Fruit fly (Drosophila melanogaster) whole organism, embryonic: Measurements from ENCODE around the gene CG8560.

Experiments used
- Adf1 ChIP-seq: fragments of 200-800 bp; sonication (Bioruptor generic); IDR thresholded peaks from 2 replicates; pipeline ENCODE4 v1.3.6; 2022; ENCODE audit warnings: missing biosample characterization, missing genetic modification characterization
- Atf-2 ChIP-seq: fragments of 200-800 bp; sonication (Bioruptor generic); optimal IDR thresholded peaks from 2 replicates; lab custom pipeline; 2016; ENCODE audit warnings: missing biosample characterization, missing genetic modification characterization
- Bgb ChIP-seq: fragments of 200-800 bp; sonication (Bioruptor generic); IDR thresholded peaks from 2 replicates; pipeline ENCODE4 v1.3.6; 2022; ENCODE audit warnings: missing biosample characterization, missing genetic modification characterization; ENCODE audit not compliant: partially characterized antibody
- CG10366 ChIP-seq: fragments of 200-800 bp; sonication (Bioruptor generic); IDR thresholded peaks from 2 replicates; pipeline ENCODE4 v1.3.6; 2022; ENCODE audit warnings: missing biosample characterization, missing genetic modification characterization
- CG10431 ChIP-seq: fragments of 200-800 bp; sonication (Bioruptor generic); optimal IDR thresholded peaks from 3 replicates; lab custom pipeline; 2018; ENCODE audit warnings: missing biosample characterization, mild to moderate bottlenecking, missing genetic modification characterization
- CG11093 ChIP-seq: fragments of 200-800 bp; sonication (Bioruptor generic); IDR thresholded peaks from 3 replicates; pipeline ENCODE4 v1.3.6; 2022; ENCODE audit warnings: missing biosample characterization, missing genetic modification characterization
- CG13287 ChIP-seq: fragments of 200-800 bp; sonication (Bioruptor generic); IDR thresholded peaks from 2 replicates; pipeline ENCODE4 v1.3.6; 2022; ENCODE audit warnings: missing biosample characterization, missing genetic modification characterization; ENCODE audit not compliant: partially characterized antibody
- CG13624 ChIP-seq: fragments of 200-800 bp; sonication (Bioruptor generic); optimal IDR thresholded peaks from 2 replicates; lab custom pipeline; 2016; ENCODE audit warnings: missing biosample characterization, missing genetic modification characterization
- CG1603 ChIP-seq: fragments of 200-800 bp; sonication (Bioruptor generic); optimal IDR thresholded peaks from 2 replicates; lab custom pipeline; 2019; ENCODE audit warnings: missing biosample characterization, mild to moderate bottlenecking, missing genetic modification characterization, moderate library complexity
- CG17361 ChIP-seq: fragments of 200-800 bp; sonication (Bioruptor generic); IDR thresholded peaks from 3 replicates; pipeline ENCODE4 v1.3.6; 2022; ENCODE audit warnings: missing biosample characterization, missing genetic modification characterization
- CG18011 ChIP-seq: fragments of 200-800 bp; sonication (Bioruptor generic); optimal IDR thresholded peaks from 2 replicates; lab custom pipeline; 2017; ENCODE audit warnings: missing biosample characterization, missing genetic modification characterization, mild to moderate bottlenecking, moderate library complexity, missing genotype
- CG2889 ChIP-seq: fragments of 200-800 bp; sonication (Bioruptor generic); IDR thresholded peaks from 3 replicates; pipeline ENCODE4 v1.3.6; 2022; ENCODE audit warnings: missing biosample characterization, missing genetic modification characterization
- CG32772 ChIP-seq: fragments of 200-800 bp; sonication (Bioruptor generic); IDR thresholded peaks from 2 replicates; pipeline ENCODE4 v1.3.6; 2022; ENCODE audit warnings: missing biosample characterization, missing genetic modification characterization
- CG4282 ChIP-seq: fragments of 200-800 bp; sonication (Bioruptor generic); optimal IDR thresholded peaks from 2 replicates; lab custom pipeline; 2016; ENCODE audit warnings: missing biosample characterization, missing genetic modification characterization
- CG4854 ChIP-seq: fragments of 200-800 bp; sonication (Bioruptor generic); optimal IDR thresholded peaks from 2 replicates; lab custom pipeline; 2016; ENCODE audit warnings: missing biosample characterization, missing genetic modification characterization, inconsistent platforms
- CG5180 ChIP-seq: fragments of 200-800 bp; sonication (Bioruptor generic); optimal IDR thresholded peaks from 3 replicates; lab custom pipeline; 2017; ENCODE audit warnings: missing biosample characterization, missing genetic modification characterization, mild to moderate bottlenecking, moderate library complexity, missing genetic modification reagents
- CG6254 ChIP-seq: fragments of 200-800 bp; sonication (Bioruptor generic); optimal IDR thresholded peaks from 3 replicates; lab custom pipeline; 2017; ENCODE audit warnings: mild to moderate bottlenecking, missing biosample characterization, missing genetic modification reagents, missing genetic modification characterization
- CG7372 ChIP-seq: fragments of 200-800 bp; sonication (Bioruptor generic); IDR thresholded peaks from 2 replicates; pipeline ENCODE4 v1.3.6; 2022; ENCODE audit warnings: missing biosample characterization, missing genetic modification characterization
- CG7556 ChIP-seq: fragments of 200-800 bp; sonication (Bioruptor generic); optimal IDR thresholded peaks from 2 replicates; lab custom pipeline; 2017; ENCODE audit warnings: missing biosample characterization, mild to moderate bottlenecking, missing genetic modification characterization
- CG8359 ChIP-seq: fragments of 200-800 bp; sonication (Bioruptor generic); optimal IDR thresholded peaks from 2 replicates; lab custom pipeline; 2017; ENCODE audit warnings: missing biosample characterization, mild to moderate bottlenecking, missing genetic modification characterization, borderline replicate concordance
- CG8388 ChIP-seq: fragments of 200-800 bp; sonication (Bioruptor generic); optimal IDR thresholded peaks from 2 replicates; lab custom pipeline; 2019; ENCODE audit warnings: missing biosample characterization, mild to moderate bottlenecking, missing genetic modification characterization, moderate library complexity
- CTCF ChIP-seq: fragments of 200-800 bp; sonication (Bioruptor generic); optimal IDR thresholded peaks from 2 replicates; lab custom pipeline; 2017; ENCODE audit warnings: missing biosample characterization, mild to moderate bottlenecking, missing genetic modification characterization, moderate library complexity
- Dfd ChIP-seq, 2 experiments: fragments of >200 bp; optimal IDR thresholded peaks; 2 replicates each; lab custom pipeline; 2017; ENCODE audit warnings: missing biosample characterization in 2 of 2, missing genetic modification characterization in 2 of 2
- Fer3 ChIP-seq: fragments of 200-800 bp; sonication (Bioruptor generic); optimal IDR thresholded peaks from 2 replicates; lab custom pipeline; 2018; ENCODE audit warnings: missing biosample characterization, mild to moderate bottlenecking, missing genetic modification characterization, moderate library complexity
- HLH3B ChIP-seq: fragments of 200-800 bp; sonication (Bioruptor generic); IDR thresholded peaks from 2 replicates; pipeline ENCODE4 v1.3.6; 2022; ENCODE audit warnings: missing biosample characterization, missing genetic modification characterization
- Kr ChIP-seq: fragments of 200-800 bp; sonication (Bioruptor generic); optimal IDR thresholded peaks from 2 replicates; lab custom pipeline; 2017; ENCODE audit warnings: missing biosample characterization, mild to moderate bottlenecking, missing genetic modification characterization
- NC2α ChIP-seq: fragments of 200-800 bp; sonication (Bioruptor generic); optimal IDR thresholded peaks from 2 replicates; lab custom pipeline; 2016; ENCODE audit warnings: missing biosample characterization, missing genetic modification characterization
- NC2β ChIP-seq: fragments of 200-800 bp; sonication (Bioruptor generic); optimal IDR thresholded peaks from 2 replicates; lab custom pipeline; 2016; ENCODE audit warnings: missing biosample characterization, missing genetic modification characterization
- Optix ChIP-seq: fragments of 200-800 bp; sonication (Bioruptor generic); IDR thresholded peaks from 3 replicates; pipeline ENCODE4 v1.3.6; 2022; ENCODE audit warnings: missing biosample characterization, missing genetic modification characterization
- Usf ChIP-seq: fragments of 200-800 bp; sonication (Bioruptor generic); optimal IDR thresholded peaks from 2 replicates; lab custom pipeline; 2017; ENCODE audit warnings: missing genotype, missing biosample characterization, missing genetic modification characterization
- ab ChIP-seq: fragments of 200-800 bp; sonication (Bioruptor generic); optimal IDR thresholded peaks from 2 replicates; lab custom pipeline; 2016; ENCODE audit warnings: missing biosample characterization, missing genetic modification characterization
- ato ChIP-seq: fragments of 200-800 bp; sonication (Bioruptor generic); IDR thresholded peaks from 2 replicates; pipeline ENCODE4 v1.3.6; 2022; ENCODE audit warnings: missing biosample characterization, missing genetic modification characterization; ENCODE audit not compliant: partially characterized antibody
- bowl ChIP-seq: fragments of 200-800 bp; sonication (Bioruptor generic); IDR thresholded peaks from 2 replicates; pipeline ENCODE4 v1.3.6; 2022; ENCODE audit warnings: missing biosample characterization, missing genetic modification characterization
- chif ChIP-seq, 2 experiments: fragments of 200-800 bp; sonication (Bioruptor generic); optimal IDR thresholded peaks; 3 replicates each; lab custom pipeline; 2016; ENCODE audit warnings: missing biosample characterization in 2 of 2, missing genetic modification characterization in 2 of 2
- chinmo ChIP-seq: fragments of 200-800 bp; sonication (Bioruptor generic); IDR thresholded peaks from 4 replicates; pipeline ENCODE4 v1.3.6; 2022; ENCODE audit warnings: missing biosample characterization, missing genetic modification characterization; ENCODE audit not compliant: partially characterized antibody
- crc ChIP-seq: fragments of 200-800 bp; sonication (Bioruptor generic); optimal IDR thresholded peaks from 2 replicates; lab custom pipeline; 2016; ENCODE audit warnings: missing biosample characterization, missing genetic modification characterization
- da ChIP-seq: fragments of 200-800 bp; sonication (Bioruptor generic); optimal IDR thresholded peaks from 2 replicates; lab custom pipeline; 2016; ENCODE audit warnings: missing biosample characterization, missing genetic modification characterization
- dan ChIP-seq: fragments of 200-800 bp; sonication (Bioruptor generic); IDR thresholded peaks from 2 replicates; pipeline ENCODE4 v1.3.6; 2022; ENCODE audit warnings: missing biosample characterization, missing genetic modification characterization
- dati ChIP-seq: fragments of 200-800 bp; sonication (Bioruptor generic); IDR thresholded peaks from 2 replicates; pipeline ENCODE4 v1.3.6; 2022; ENCODE audit warnings: missing biosample characterization, missing genetic modification characterization
- gcm2 ChIP-seq: fragments of 200-800 bp; sonication (Bioruptor generic); optimal IDR thresholded peaks from 2 replicates; lab custom pipeline; 2016; ENCODE audit warnings: missing biosample characterization, missing genetic modification characterization
- ind ChIP-seq: fragments of 200-800 bp; sonication (Bioruptor generic); optimal IDR thresholded peaks from 3 replicates; lab custom pipeline; 2016; ENCODE audit warnings: missing biosample characterization, missing genetic modification characterization
- ken ChIP-seq: fragments of 200-800 bp; sonication (Bioruptor generic); IDR thresholded peaks from 3 replicates; pipeline ENCODE4 v1.3.6; 2022; ENCODE audit warnings: missing biosample characterization, missing genetic modification characterization
- kni ChIP-seq: fragments of 200-800 bp; sonication (Bioruptor generic); optimal IDR thresholded peaks from 3 replicates; lab custom pipeline; 2017; ENCODE audit warnings: mild to moderate bottlenecking, missing biosample characterization, missing genetic modification reagents, missing genetic modification characterization
- mam ChIP-seq: fragments of 200-800 bp; sonication (Bioruptor generic); optimal IDR thresholded peaks from 3 replicates; lab custom pipeline; 2016; ENCODE audit warnings: missing biosample characterization, missing genetic modification characterization
- nerfin-1 ChIP-seq: fragments of 200-800 bp; sonication (Bioruptor generic); optimal IDR thresholded peaks from 3 replicates; lab custom pipeline; 2019; ENCODE audit warnings: missing biosample characterization, mild to moderate bottlenecking, missing genetic modification characterization, moderate library complexity
- odd ChIP-seq: fragments of 200-800 bp; sonication (Bioruptor generic); optimal IDR thresholded peaks from 2 replicates; lab custom pipeline; 2017; ENCODE audit warnings: missing biosample characterization, mild to moderate bottlenecking, missing genetic modification characterization
- salm ChIP-seq: fragments of 200-800 bp; sonication (Bioruptor generic); optimal IDR thresholded peaks from 2 replicates; lab custom pipeline; 2018; ENCODE audit warnings: missing biosample characterization, mild to moderate bottlenecking, missing genetic modification characterization
- sd ChIP-seq: fragments of 200-800 bp; sonication (Bioruptor generic); optimal IDR thresholded peaks from 3 replicates; lab custom pipeline; 2018; ENCODE audit warnings: missing biosample characterization, mild to moderate bottlenecking, missing genetic modification characterization, moderate library complexity
- slou ChIP-seq: fragments of 200-800 bp; sonication (Bioruptor generic); optimal IDR thresholded peaks from 3 replicates; lab custom pipeline; 2016; ENCODE audit warnings: missing biosample characterization, missing genetic modification characterization
- tgo ChIP-seq: fragments of 200-800 bp; sonication (Bioruptor generic); IDR thresholded peaks from 3 replicates; pipeline ENCODE4 v1.3.6; 2022; ENCODE audit warnings: missing biosample characterization, missing genetic modification characterization
- wek ChIP-seq: fragments of 200-800 bp; sonication (Bioruptor generic); optimal IDR thresholded peaks from 3 replicates; lab custom pipeline; 2018; ENCODE audit warnings: missing biosample characterization, mild to moderate bottlenecking, missing genetic modification characterization, moderate library complexity
- zfh1 ChIP-seq: fragments of 200-800 bp; sonication (Bioruptor generic); IDR thresholded peaks from 3 replicates; pipeline ENCODE4 v1.3.6; 2022; ENCODE audit warnings: missing biosample characterization, missing genetic modification characterization

Gene CG8560

DNA sequence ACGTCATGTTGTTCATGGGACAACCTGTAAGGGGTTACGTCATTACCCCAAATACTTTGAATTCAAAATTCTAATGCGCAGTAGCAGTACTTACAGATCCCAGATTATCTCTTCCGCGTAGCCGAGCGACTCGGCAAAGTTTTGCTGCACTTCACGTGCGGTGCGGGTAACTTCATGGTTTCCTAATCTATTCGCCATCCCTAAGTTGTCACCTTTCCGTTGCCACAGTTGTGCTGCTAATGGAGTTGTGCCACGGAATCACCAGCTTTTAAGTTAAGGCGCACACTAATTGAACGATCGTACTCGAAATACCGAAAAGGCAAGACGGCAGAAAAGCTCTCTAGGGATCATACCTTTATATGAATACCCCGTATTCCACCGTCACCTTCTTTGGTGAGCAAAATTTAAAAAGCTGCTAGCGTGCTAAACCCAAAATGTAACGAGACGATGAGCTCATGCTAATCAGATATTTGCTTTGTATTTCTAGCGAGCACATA is 44.1 kb downstream of the CG8560 start, which contains the start of gene pst (continued):
- TF ChIP-seq Adf1 (GFP tag; lab: Robert Waterston, UW) = peak; percentile 24; the same call in 1 of the 2 replicates
- TF ChIP-seq kni (GFP tag; lab: Kevin White, UChicago) = peak; percentile 23
- TF ChIP-seq Kr (GFP tag; lab: Kevin White, UChicago) = no peak
- no peak for TF ChIP-seq chif (GFP tag; optimal IDR thresholded peaks at IDR 0.05; lab: Kevin White, UChicago)
- TF ChIP-seq CG8388 = no peak
- no peak for TF ChIP-seq CG6254 (GFP tag; lab: Kevin White, UChicago)
- TF ChIP-seq Usf (GFP tag; lab: Kevin White, UChicago) = no peak
- no peak for TF ChIP-seq CG5180 (GFP tag; lab: Kevin White, UChicago)
- no peak for TF ChIP-seq CG11093 (GFP tag; lab: Robert Waterston, UW)
- TF ChIP-seq CG8359 (GFP tag; lab: Kevin White, UChicago) = no peak
- TF ChIP-seq dan = no peak
- no peak for TF ChIP-seq HLH3B
- TF ChIP-seq ab (GFP tag; lab: Kevin White, UChicago) = no peak
- no peak for TF ChIP-seq crc (GFP tag; lab: Kevin White, UChicago)
- TF ChIP-seq ind (GFP tag; lab: Kevin White, UChicago) = no peak
- peak; percentile 96 for TF ChIP-seq wek
- no peak for TF ChIP-seq CG17361 (GFP tag; lab: Robert Waterston, UW)
- TF ChIP-seq ato (GFP tag; lab: Robert Waterston, UW) = no peak; the same call in 1 of the 2 replicates
- no peak for TF ChIP-seq slou (GFP tag; lab: Kevin White, UChicago)
- TF ChIP-seq CG13287 (GFP tag; lab: Robert Waterston, UW) = no peak
- peak; percentile 14 for TF ChIP-seq Atf-2 (GFP tag; lab: Kevin White, UChicago)
- TF ChIP-seq NC2α = peak; percentile 14
- TF ChIP-seq Fer3 (tag; lab: Kevin White, UChicago) = no peak
- TF ChIP-seq CG32772 (GFP tag; lab: Robert Waterston, UW) = no peak
- TF ChIP-seq NC2β (GFP tag; lab: Kevin White, UChicago) = peak; percentile 41
- TF ChIP-seq nerfin-1 (tag; lab: Kevin White, UChicago) = no peak
- no peak for TF ChIP-seq CG7556 (GFP tag; lab: Kevin White, UChicago)
- peak; percentile 29 for TF ChIP-seq CG4282 (GFP tag; lab: Kevin White, UChicago)
- TF ChIP-seq salm (tag; lab: Kevin White, UChicago) = no peak
- TF ChIP-seq tgo (GFP tag; lab: Robert Waterston, UW) = no peak
- no peak for TF ChIP-seq da
- TF ChIP-seq sd = peak; percentile 44
- no peak for TF ChIP-seq CTCF (GFP tag; lab: Kevin White, UChicago)
- no peak for TF ChIP-seq CG18011 (GFP tag; lab: Kevin White, UChicago)
- peak; percentile 63 for TF ChIP-seq CG13624 (GFP tag; lab: Kevin White, UChicago)
- no peak for TF ChIP-seq zfh1 (GFP tag; lab: Robert Waterston, UW)
- no peak for TF ChIP-seq CG10366 (GFP tag; lab: Robert Waterston, UW)
- TF ChIP-seq CG2889 = no peak; the same call in 2 of the 3 replicates
- no peak for TF ChIP-seq gcm2
- peak; percentile 53; the same call in 1 of the 2 replicates for TF ChIP-seq bowl (GFP tag; lab: Robert Waterston, UW)
- TF ChIP-seq CG10431 (GFP tag; lab: Kevin White, UChicago) = no peak
- TF ChIP-seq Bgb = peak; percentile 64
- no peak for TF ChIP-seq ken (GFP tag; lab: Robert Waterston, UW)
- no peak for TF ChIP-seq dati
- peak; percentile 32 for TF ChIP-seq odd (GFP tag; lab: Kevin White, UChicago)
- TF ChIP-seq CG1603 (tag; lab: Kevin White, UChicago) = peak; percentile 25
- TF ChIP-seq chinmo (GFP tag; lab: Robert Waterston, UW) = peak; percentile 53; the same call in 2 of the 4 replicates
- no peak for TF ChIP-seq mam
- no peak for TF ChIP-seq Dfd (GFP tag; optimal IDR thresholded peaks at IDR 0.05; lab: Kevin White, UChicago)
- no peak for TF ChIP-seq CG4854 (GFP tag; lab: Kevin White, UChicago)
- TF ChIP-seq CG7372 (GFP tag; lab: Robert Waterston, UW) = no peak
- TF ChIP-seq Optix (GFP tag; lab: Robert Waterston, UW) = no peak; the same call in 2 of the 3 replicates
